Fruit fly (Drosophila melanogaster): ENCODE data around the gene sfl.

Gene sfl

DNA sequence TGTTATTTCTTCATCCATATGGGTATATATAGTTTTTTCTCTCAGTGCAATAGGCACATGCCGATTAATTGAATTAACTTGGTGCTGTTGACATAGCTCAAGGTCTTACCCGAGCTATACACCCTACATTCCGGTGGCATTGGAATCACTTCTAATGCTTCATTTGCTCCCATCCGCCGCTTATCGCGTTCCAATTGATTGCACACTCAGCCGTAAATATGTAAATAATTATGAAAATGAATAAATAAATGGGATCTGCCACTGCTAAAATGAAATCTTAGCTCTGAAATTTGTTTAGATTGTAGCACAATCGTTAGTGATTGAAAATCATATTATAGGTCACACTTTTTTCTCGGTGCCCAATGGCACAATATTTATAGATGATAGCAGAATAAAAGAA is 21.4 kb downstream of the sfl start:
- TF ChIP-seq usp (GFP tag; optimal IDR thresholded peaks at IDR 0.05) (no peak), EcR (GFP tag; optimal IDR thresholded peaks at IDR 0.05) (no peak), pan (optimal IDR thresholded peaks at IDR 0.05) (no peak), psq (optimal IDR thresholded peaks at IDR 0.05) (no peak)

DNA sequence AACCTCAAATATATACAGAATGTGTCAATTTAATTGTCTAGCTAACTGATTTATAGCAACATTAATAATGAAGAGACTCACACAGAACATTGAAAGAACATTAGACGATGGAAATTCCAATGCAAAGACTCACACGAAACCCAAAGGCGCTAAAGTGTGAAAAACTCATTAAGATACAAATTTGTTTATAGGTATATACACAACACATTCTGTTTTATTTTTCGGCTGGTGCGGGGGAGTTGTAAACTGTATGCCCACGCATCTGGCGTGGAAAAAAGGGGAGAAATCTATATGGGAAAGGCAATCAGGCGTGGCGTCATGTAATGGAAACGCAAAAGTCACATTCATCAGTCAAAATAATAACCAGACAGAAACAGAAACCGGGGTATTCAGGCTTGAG is 24.2 kb downstream of the sfl start:
- no peak for TF ChIP-seq psq (optimal IDR thresholded peaks at IDR 0.05)

DNA sequence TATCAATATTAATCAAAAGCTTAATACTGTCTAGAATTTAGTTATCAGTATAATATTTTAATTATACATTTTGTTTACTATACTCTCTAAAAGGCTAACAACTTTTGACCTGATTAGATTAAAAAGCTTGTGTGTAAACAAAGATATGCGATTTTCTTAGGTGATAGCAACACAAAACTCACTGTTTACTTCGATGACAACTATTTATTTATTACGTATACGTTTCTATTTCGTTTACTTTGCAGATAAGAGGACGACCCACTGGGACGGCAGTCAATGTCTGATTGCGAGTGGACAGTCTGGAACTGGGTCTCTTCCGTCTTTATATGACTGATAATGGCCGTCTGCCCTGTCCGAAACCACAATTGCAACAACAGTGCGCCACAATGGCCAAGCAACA is 27.3 kb downstream of the sfl start:
- TF ChIP-seq usp (GFP tag; optimal IDR thresholded peaks at IDR 0.05) (no peak), pan (optimal IDR thresholded peaks at IDR 0.05) (no peak), Dll (optimal IDR thresholded peaks at IDR 0.05) (no peak), CG8478 (optimal IDR thresholded peaks at IDR 0.05) (no peak), psq (optimal IDR thresholded peaks at IDR 0.05) (no peak), EcR (GFP tag; optimal IDR thresholded peaks at IDR 0.05) (no peak)

DNA sequence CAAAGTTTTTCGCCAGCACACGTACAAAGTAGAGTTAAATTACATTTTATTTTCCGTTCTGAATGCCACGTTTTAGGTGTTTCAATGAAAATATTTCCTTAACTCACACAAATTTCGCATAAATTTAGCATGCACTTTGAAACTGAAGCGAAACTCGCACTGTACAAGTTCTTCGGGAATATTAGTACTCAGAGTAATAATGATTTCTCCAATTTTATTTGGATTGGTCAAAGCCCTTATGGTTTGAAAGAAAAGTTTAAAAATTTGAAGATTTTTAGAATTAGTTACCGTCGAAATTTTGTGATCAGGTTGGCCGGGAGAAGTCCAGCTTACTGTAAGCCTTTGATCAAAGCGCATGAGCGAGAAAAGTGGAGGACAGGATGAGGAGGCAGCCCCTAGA is 34.9 kb downstream of the sfl start, which contains the start of gene betaTub65B:
Gene betaTub65B (plus strand): TSS at position 301 of the 400 bp plus-strand sequence.
- TF ChIP-seq Dll (optimal IDR thresholded peaks at IDR 0.05) (no peak), psq (optimal IDR thresholded peaks at IDR 0.05) (no peak), EcR (GFP tag; optimal IDR thresholded peaks at IDR 0.05) (no peak), pan (optimal IDR thresholded peaks at IDR 0.05) (no peak), usp (GFP tag; optimal IDR thresholded peaks at IDR 0.05) (no peak), CG8478 (optimal IDR thresholded peaks at IDR 0.05) (no peak)

dm6 chr3L:6550178-6550977 is 54.9 kb downstream of the sfl start, which contains the start of gene MCU:
MCU (plus strand) TSS chr3L:6550738.
- TF ChIP-seq usp (GFP tag; optimal IDR thresholded peaks at IDR 0.05): no peak
- no peak for TF ChIP-seq pan (optimal IDR thresholded peaks at IDR 0.05)
- no peak for TF ChIP-seq EcR (GFP tag; optimal IDR thresholded peaks at IDR 0.05)
- no peak for TF ChIP-seq psq (optimal IDR thresholded peaks at IDR 0.05)
- TF ChIP-seq Dll (optimal IDR thresholded peaks at IDR 0.05): no peak
- no peak for TF ChIP-seq CG8478 (optimal IDR thresholded peaks at IDR 0.05)

DNA sequence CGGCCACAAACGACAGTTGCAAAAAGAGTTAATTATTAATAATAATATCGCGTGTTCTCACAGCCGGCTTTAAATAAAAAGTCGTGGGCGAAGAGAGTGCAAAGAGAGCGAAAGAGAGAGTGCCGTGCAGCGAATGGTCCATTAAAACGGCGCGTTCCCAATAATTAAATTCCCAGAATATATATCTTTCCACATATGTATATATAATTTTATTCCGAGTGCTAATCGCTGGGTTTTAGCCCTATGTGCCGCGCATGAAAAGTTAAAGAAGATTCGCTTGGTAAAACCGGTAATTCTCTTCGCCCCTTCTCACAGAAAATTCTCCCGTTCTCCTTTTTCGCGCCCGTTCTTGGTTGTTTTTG is 55.5 kb downstream of the sfl start:
- TF ChIP-seq CG8478 (optimal IDR thresholded peaks at IDR 0.05): no peak
- no peak for TF ChIP-seq Dll (optimal IDR thresholded peaks at IDR 0.05)
- TF ChIP-seq EcR (GFP tag; optimal IDR thresholded peaks at IDR 0.05): no peak
- no peak for TF ChIP-seq pan (optimal IDR thresholded peaks at IDR 0.05)
- TF ChIP-seq usp (GFP tag; optimal IDR thresholded peaks at IDR 0.05): no peak
- no peak for TF ChIP-seq psq (optimal IDR thresholded peaks at IDR 0.05)

- no peak for TF ChIP-seq pan (optimal IDR thresholded peaks at IDR 0.05)
- no peak for TF ChIP-seq CG8478 (optimal IDR thresholded peaks at IDR 0.05)
- no peak for TF ChIP-seq usp (GFP tag; optimal IDR thresholded peaks at IDR 0.05)
- TF ChIP-seq Dll (optimal IDR thresholded peaks at IDR 0.05): no peak
- TF ChIP-seq psq (optimal IDR thresholded peaks at IDR 0.05): no peak
- TF ChIP-seq EcR (GFP tag; optimal IDR thresholded peaks at IDR 0.05): no peak
Observed at dm6 chr3L:6551816-6552371, 56.4 kb downstream of the sfl start.

DNA sequence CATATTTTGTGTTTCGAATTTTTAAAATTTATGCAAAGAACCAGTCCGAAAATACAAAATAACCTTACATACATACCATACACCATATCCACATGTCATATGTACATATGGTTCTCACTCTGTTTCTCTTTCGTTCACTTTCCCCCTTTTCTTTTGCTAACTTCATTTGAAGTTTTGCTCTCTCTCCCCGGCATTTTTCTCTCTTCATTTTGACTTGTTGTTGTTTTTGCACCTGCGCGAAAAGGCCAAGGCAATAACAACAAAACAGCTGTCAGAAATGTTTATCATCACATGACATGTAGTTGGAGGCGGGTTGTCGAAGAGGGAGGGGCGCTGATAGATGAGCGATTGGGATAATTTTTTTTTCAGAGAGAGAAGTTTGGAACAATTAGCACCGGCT is 56.9 kb downstream of the sfl start:
- no peak for TF ChIP-seq pan (optimal IDR thresholded peaks at IDR 0.05)
- TF ChIP-seq EcR (GFP tag; optimal IDR thresholded peaks at IDR 0.05): no peak
- no peak for TF ChIP-seq Dll (optimal IDR thresholded peaks at IDR 0.05)
- TF ChIP-seq psq (optimal IDR thresholded peaks at IDR 0.05): no peak
- TF ChIP-seq CG8478 (optimal IDR thresholded peaks at IDR 0.05): no peak
- no peak for TF ChIP-seq usp (GFP tag; optimal IDR thresholded peaks at IDR 0.05)

DNA sequence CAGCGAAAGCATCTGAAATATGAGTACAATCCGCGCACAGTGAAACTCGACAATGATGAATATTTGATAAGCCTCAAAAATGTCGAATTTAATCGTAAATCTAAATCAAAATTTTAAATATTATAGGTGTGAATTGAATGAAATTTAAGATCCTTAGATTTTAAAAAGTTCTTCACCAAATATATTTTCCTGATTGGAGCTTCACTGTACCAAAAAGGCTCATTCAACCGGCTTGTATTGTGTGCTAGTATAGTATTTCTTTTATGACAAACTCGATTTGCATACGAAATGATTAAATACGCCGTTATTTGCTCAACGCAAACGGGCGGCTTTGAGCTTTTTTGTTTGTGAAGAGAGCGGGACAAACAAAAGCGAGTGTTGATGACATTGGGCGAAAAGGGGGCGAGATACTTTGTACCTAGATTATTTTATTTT is 57.5 kb downstream of the sfl start:
- TF ChIP-seq CG8478 (optimal IDR thresholded peaks at IDR 0.05) (no peak), usp (GFP tag; optimal IDR thresholded peaks at IDR 0.05) (no peak), Dll (optimal IDR thresholded peaks at IDR 0.05) (no peak), psq (optimal IDR thresholded peaks at IDR 0.05) (no peak), EcR (GFP tag; optimal IDR thresholded peaks at IDR 0.05) (no peak), pan (optimal IDR thresholded peaks at IDR 0.05) (no peak)

dm6 chr3L:6554056-6554739 is 58.7 kb downstream of the sfl start:
- TF ChIP-seq CG8478 (optimal IDR thresholded peaks at IDR 0.05) (no peak), EcR (GFP tag; optimal IDR thresholded peaks at IDR 0.05) (no peak)

dm6 chr3L:6556221-6556620 is 60.7 kb downstream of the sfl start:
- TF ChIP-seq pan (optimal IDR thresholded peaks at IDR 0.05): no peak
- TF ChIP-seq Dll (optimal IDR thresholded peaks at IDR 0.05): no peak
- no peak for TF ChIP-seq CG8478 (optimal IDR thresholded peaks at IDR 0.05)
- no peak for TF ChIP-seq EcR (GFP tag; optimal IDR thresholded peaks at IDR 0.05)
- no peak for TF ChIP-seq psq (optimal IDR thresholded peaks at IDR 0.05)
- TF ChIP-seq usp (GFP tag; optimal IDR thresholded peaks at IDR 0.05): no peak

dm6 chr3L:6558516-6558915 is 63.0 kb downstream of the sfl start:
- TF ChIP-seq CG8478 (optimal IDR thresholded peaks at IDR 0.05) (no peak), Dll (optimal IDR thresholded peaks at IDR 0.05) (no peak), psq (optimal IDR thresholded peaks at IDR 0.05) (no peak), usp (GFP tag; optimal IDR thresholded peaks at IDR 0.05) (no peak), pan (optimal IDR thresholded peaks at IDR 0.05) (no peak), EcR (GFP tag; optimal IDR thresholded peaks at IDR 0.05) (no peak)

All from whole organism.